Fruit fly (Drosophila melanogaster) whole organism, embryonic: Measurements from ENCODE around the gene inaE.

Experiments used
- Abd-B ChIP-seq: fragments of 200-800 bp; sonication (Bioruptor generic); optimal IDR thresholded peaks from 2 replicates; lab custom pipeline; 2018; ENCODE audit warnings: missing biosample characterization, mild to moderate bottlenecking, missing genetic modification characterization, moderate library complexity
- Bdp1 ChIP-seq: fragments of 200-800 bp; sonication (Bioruptor generic); optimal IDR thresholded peaks from 3 replicates; lab custom pipeline; 2016; ENCODE audit warnings: missing biosample characterization, missing genetic modification characterization
- CG12219 ChIP-seq: fragments of 200-800 bp; sonication (Bioruptor generic); optimal IDR thresholded peaks from 3 replicates; lab custom pipeline; 2018; ENCODE audit warnings: missing biosample characterization, mild to moderate bottlenecking, missing genetic modification characterization
- CG12744 ChIP-seq: fragments of 200-800 bp; sonication (Bioruptor generic); optimal IDR thresholded peaks from 2 replicates; lab custom pipeline; 2016; ENCODE audit warnings: missing biosample characterization, missing genetic modification characterization
- CG12942 ChIP-seq: fragments of 200-800 bp; sonication (Bioruptor generic); optimal IDR thresholded peaks from 3 replicates; lab custom pipeline; 2016; ENCODE audit warnings: missing biosample characterization, missing genetic modification characterization
- CG13123 ChIP-seq: fragments of 200-800 bp; sonication (Bioruptor generic); optimal IDR thresholded peaks from 2 replicates; lab custom pipeline; 2016; ENCODE audit warnings: missing biosample characterization, missing genetic modification characterization
- CG15269 ChIP-seq: fragments of 200-800 bp; sonication (Bioruptor generic); optimal IDR thresholded peaks from 2 replicates; lab custom pipeline; 2018; ENCODE audit warnings: missing biosample characterization, mild to moderate bottlenecking, missing genetic modification characterization, moderate library complexity
- CG1529 ChIP-seq: fragments of 200-800 bp; sonication (Bioruptor generic); optimal IDR thresholded peaks from 3 replicates; lab custom pipeline; 2018; ENCODE audit warnings: missing biosample characterization, missing genetic modification characterization
- CG1603 ChIP-seq: fragments of 200-800 bp; sonication (Bioruptor generic); optimal IDR thresholded peaks from 2 replicates; lab custom pipeline; 2019; ENCODE audit warnings: missing biosample characterization, mild to moderate bottlenecking, missing genetic modification characterization, moderate library complexity
- CG16779 ChIP-seq: fragments of 200-800 bp; sonication (Bioruptor generic); IDR thresholded peaks from 2 replicates; pipeline ENCODE4 v1.3.6; 2022; ENCODE audit warnings: missing biosample characterization, missing genetic modification characterization
- CG17361 ChIP-seq: fragments of 200-800 bp; sonication (Bioruptor generic); IDR thresholded peaks from 3 replicates; pipeline ENCODE4 v1.3.6; 2022; ENCODE audit warnings: missing biosample characterization, missing genetic modification characterization
- CG18619 ChIP-seq: fragments of 200-800 bp; sonication (Bioruptor generic); optimal IDR thresholded peaks from 3 replicates; lab custom pipeline; 2017; ENCODE audit warnings: missing biosample characterization, mild to moderate bottlenecking, missing genetic modification characterization
- CG33557 ChIP-seq: fragments of 200-800 bp; sonication (Bioruptor generic); optimal IDR thresholded peaks from 2 replicates; lab custom pipeline; 2019; ENCODE audit warnings: missing biosample characterization, mild to moderate bottlenecking, missing genetic modification characterization, moderate library complexity
- CG34422 ChIP-seq: fragments of 200-800 bp; sonication (Bioruptor generic); IDR thresholded peaks from 3 replicates; pipeline ENCODE4 v1.3.6; 2022; ENCODE audit warnings: missing biosample characterization, missing genetic modification characterization
- CG6272 ChIP-seq: fragments of 200-800 bp; sonication (Bioruptor generic); IDR thresholded peaks from 2 replicates; pipeline ENCODE4 v1.3.6; 2022; ENCODE audit warnings: missing biosample characterization, missing genetic modification characterization
- CG6854 ChIP-seq: fragments of 200-800 bp; sonication (Bioruptor generic); optimal IDR thresholded peaks from 3 replicates; lab custom pipeline; 2017; ENCODE audit warnings: missing biosample characterization, mild to moderate bottlenecking, missing genetic modification characterization
- CG8924 ChIP-seq: fragments of 200-800 bp; optimal IDR thresholded peaks from 3 replicates; lab custom pipeline; 2019; ENCODE audit warnings: missing biosample characterization, mild to moderate bottlenecking, missing genetic modification characterization, moderate library complexity
- E2f1 ChIP-seq: fragments of 200-800 bp; sonication (Bioruptor generic); IDR thresholded peaks from 2 replicates; pipeline ENCODE4 v1.3.6; 2022; ENCODE audit warnings: missing biosample characterization, missing genetic modification characterization
- Eip74EF ChIP-seq, 2 experiments: fragments of 200-800 bp in 1 of 2; fragments of >200 bp in 1 of 2; sonication (Bioruptor generic) in 1 of 2; optimal IDR thresholded peaks; 2 replicates each; lab custom pipeline; 2017 to 2019; ENCODE audit warnings: missing biosample characterization in 2 of 2, missing genetic modification characterization in 2 of 2, mild to moderate bottlenecking in 1 of 2, moderate library complexity in 1 of 2
- Gsc ChIP-seq: fragments of 200-800 bp; sonication (Bioruptor generic); IDR thresholded peaks from 2 replicates; pipeline ENCODE4 v1.3.6; 2022; ENCODE audit warnings: missing biosample characterization, missing genetic modification characterization
- Gug ChIP-seq: fragments of 200-800 bp; sonication (Bioruptor generic); IDR thresholded peaks from 4 replicates; pipeline ENCODE4 v1.3.6; 2022; ENCODE audit warnings: missing biosample characterization, missing genetic modification characterization
- HLH4C ChIP-seq: fragments of 200-800 bp; sonication (Bioruptor generic); IDR thresholded peaks from 3 replicates; pipeline ENCODE4 v1.3.6; 2022; ENCODE audit warnings: missing biosample characterization, missing genetic modification characterization; ENCODE audit not compliant: partially characterized antibody
- HmgD ChIP-seq: fragments of 200-800 bp; sonication (Bioruptor generic); optimal IDR thresholded peaks from 3 replicates; lab custom pipeline; 2016; ENCODE audit warnings: missing biosample characterization, missing genetic modification characterization
- Lhr ChIP-seq: fragments of 200-800 bp; sonication (Bioruptor generic); optimal IDR thresholded peaks from 3 replicates; lab custom pipeline; 2017; ENCODE audit warnings: mild to moderate bottlenecking, missing biosample characterization, missing genetic modification reagents, missing genetic modification characterization
- Nf-YA ChIP-seq: fragments of 200-800 bp; sonication (Bioruptor generic); IDR thresholded peaks from 2 replicates; pipeline ENCODE4 v1.3.6; 2022; ENCODE audit warnings: missing biosample characterization, missing genetic modification characterization
- Spps ChIP-seq: fragments of 200-800 bp; sonication (Bioruptor generic); optimal IDR thresholded peaks from 2 replicates; lab custom pipeline; 2018; ENCODE audit warnings: missing biosample characterization, mild to moderate bottlenecking, missing genetic modification characterization
- ara ChIP-seq: fragments of 200-800 bp; sonication (Bioruptor generic); IDR thresholded peaks from 2 replicates; pipeline ENCODE4 v1.3.6; 2022; ENCODE audit warnings: missing biosample characterization, missing genetic modification characterization
- ase ChIP-seq: fragments of 200-800 bp; sonication (Bioruptor generic); IDR thresholded peaks from 3 replicates; pipeline ENCODE4 v1.3.6; 2022; ENCODE audit warnings: missing biosample characterization, missing genetic modification characterization
- bab2 ChIP-seq: fragments of 200-800 bp; sonication (Bioruptor generic); optimal IDR thresholded peaks from 2 replicates; lab custom pipeline; 2016; ENCODE audit warnings: missing biosample characterization, missing genetic modification characterization
- bbx ChIP-seq: fragments of 200-800 bp; sonication (Bioruptor generic); IDR thresholded peaks from 2 replicates; pipeline ENCODE4 v1.3.6; 2022; ENCODE audit warnings: missing biosample characterization, missing genetic modification characterization; ENCODE audit not compliant: partially characterized antibody
- bsh ChIP-seq, 2 experiments: fragments of 200-800 bp; sonication (Bioruptor generic); optimal IDR thresholded peaks; 2 replicates each; lab custom pipeline; 2017 to 2018; ENCODE audit warnings: mild to moderate bottlenecking in 2 of 2, missing biosample characterization in 2 of 2, missing genetic modification characterization in 2 of 2, moderate library complexity in 1 of 2
- corto ChIP-seq: fragments of 200-800 bp; sonication (Bioruptor generic); optimal IDR thresholded peaks from 2 replicates; lab custom pipeline; 2016; ENCODE audit warnings: missing biosample characterization, mild to moderate bottlenecking, missing genetic modification characterization, moderate library complexity
- da ChIP-seq: fragments of 200-800 bp; sonication (Bioruptor generic); optimal IDR thresholded peaks from 2 replicates; lab custom pipeline; 2016; ENCODE audit warnings: missing biosample characterization, missing genetic modification characterization
- en ChIP-seq: fragments of 200-800 bp; sonication (Bioruptor generic); optimal IDR thresholded peaks from 2 replicates; lab custom pipeline; 2016; ENCODE audit warnings: missing biosample characterization, missing genetic modification characterization
- fd102C ChIP-seq: fragments of 200-800 bp; sonication (Bioruptor generic); optimal IDR thresholded peaks from 2 replicates; lab custom pipeline; 2018; ENCODE audit warnings: missing biosample characterization, mild to moderate bottlenecking, missing genetic modification characterization, moderate library complexity
- fu2 ChIP-seq: fragments of 200-800 bp; sonication (Bioruptor generic); optimal IDR thresholded peaks from 2 replicates; lab custom pipeline; 2016; ENCODE audit warnings: missing biosample characterization, missing genetic modification characterization
- gsb ChIP-seq: fragments of 200-800 bp; sonication (Bioruptor generic); IDR thresholded peaks from 2 replicates; pipeline ENCODE4 v1.3.6; 2022; ENCODE audit warnings: missing biosample characterization, missing genetic modification characterization
- hth ChIP-seq: fragments of >200 bp; optimal IDR thresholded peaks from 2 replicates; lab custom pipeline; 2017; ENCODE audit warnings: inconsistent platforms
- maf-S ChIP-seq: fragments of 200-800 bp; sonication (Bioruptor generic); optimal IDR thresholded peaks from 2 replicates; lab custom pipeline; 2016; ENCODE audit warnings: missing biosample characterization, missing genetic modification characterization
- oc ChIP-seq: fragments of 200-800 bp; sonication (Bioruptor generic); optimal IDR thresholded peaks from 2 replicates; lab custom pipeline; 2018; ENCODE audit warnings: missing biosample characterization, mild to moderate bottlenecking, missing genetic modification characterization, moderate library complexity
- odd ChIP-seq: fragments of 200-800 bp; sonication (Bioruptor generic); optimal IDR thresholded peaks from 2 replicates; lab custom pipeline; 2017; ENCODE audit warnings: missing biosample characterization, mild to moderate bottlenecking, missing genetic modification characterization
- pb ChIP-seq: fragments of 200-800 bp; sonication (Bioruptor generic); optimal IDR thresholded peaks from 3 replicates; lab custom pipeline; 2016; ENCODE audit warnings: missing biosample characterization, missing genetic modification characterization
- pnt ChIP-seq: fragments of 200-800 bp; sonication (Bioruptor generic); optimal IDR thresholded peaks from 3 replicates; lab custom pipeline; 2016; ENCODE audit warnings: missing biosample characterization, missing genetic modification characterization
- sens-2 ChIP-seq: fragments of 200-800 bp; sonication (Bioruptor generic); IDR thresholded peaks from 2 replicates; pipeline ENCODE4 v1.3.6; 2022; ENCODE audit warnings: missing biosample characterization, missing genetic modification characterization
- sisA ChIP-seq: fragments of 200-800 bp; sonication (Bioruptor generic); IDR thresholded peaks from 2 replicates; pipeline ENCODE4 v1.3.6; 2022; ENCODE audit warnings: missing biosample characterization, missing genetic modification characterization
- tap ChIP-seq: fragments of 200-800 bp; optimal IDR thresholded peaks from 3 replicates; lab custom pipeline; 2019; ENCODE audit warnings: missing biosample characterization, mild to moderate bottlenecking, missing genetic modification characterization, moderate library complexity
- tio ChIP-seq: fragments of 200-800 bp; sonication (Bioruptor generic); optimal IDR thresholded peaks from 2 replicates; lab custom pipeline; 2017; ENCODE audit warnings: missing biosample characterization, missing genetic modification characterization, inconsistent platforms
- trem ChIP-seq: fragments of 200-800 bp; optimal IDR thresholded peaks from 3 replicates; lab custom pipeline; 2019; ENCODE audit warnings: missing biosample characterization, mild to moderate bottlenecking, missing genetic modification characterization, moderate library complexity
- tup ChIP-seq: fragments of 200-800 bp; sonication (Bioruptor generic); optimal IDR thresholded peaks from 2 replicates; lab custom pipeline; 2016; ENCODE audit warnings: missing biosample characterization, mild to moderate bottlenecking, missing genetic modification characterization, moderate library complexity
- wdn ChIP-seq: fragments of 200-800 bp; sonication (Bioruptor generic); IDR thresholded peaks from 2 replicates; pipeline ENCODE4 v1.3.6; 2022; ENCODE audit warnings: missing biosample characterization, missing genetic modification characterization

inaE gene

DNA sequence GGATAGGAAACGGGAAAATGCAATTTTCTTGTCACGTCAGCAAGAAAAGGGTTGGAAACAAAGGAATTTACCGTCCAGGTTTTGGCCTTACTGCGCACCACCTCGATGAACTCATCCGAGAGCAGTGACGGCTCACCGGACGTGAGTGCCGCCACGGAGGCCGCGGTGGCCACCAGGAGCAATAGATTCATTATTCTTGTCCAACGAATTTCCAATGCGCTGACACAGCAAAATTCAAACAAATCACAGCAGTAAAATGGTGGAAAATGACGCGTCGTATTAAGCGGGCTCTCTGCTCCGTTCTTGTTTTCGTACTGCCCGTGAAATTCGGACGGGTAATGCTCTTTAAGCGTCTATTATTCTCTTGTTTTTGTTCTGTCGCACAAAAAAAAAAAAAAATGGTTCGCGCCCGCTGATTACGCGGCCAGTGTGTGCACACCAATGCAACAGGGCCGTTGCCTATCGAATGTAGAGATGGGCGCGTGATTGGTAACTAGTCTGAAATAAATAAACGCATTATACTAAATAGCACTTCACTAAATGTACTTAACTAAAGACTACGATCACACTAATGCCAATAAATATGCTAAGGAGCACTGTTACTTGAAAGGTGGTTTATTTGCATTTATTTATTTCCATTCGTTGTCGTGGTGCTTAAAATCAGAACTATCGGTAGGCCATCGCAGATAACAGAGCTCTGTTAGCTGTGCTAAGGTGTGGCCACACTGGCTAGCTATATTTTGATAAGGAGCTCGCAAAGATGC lies 1.6 kb upstream of the inaE start, which contains the start of the genes CtsB and amrt (continued):
- TF ChIP-seq Spps (tag; lab: Kevin White, UChicago), result no peak
- TF ChIP-seq CG6272 (GFP tag; lab: Robert Waterston, UW), result no peak
- TF ChIP-seq wdn (GFP tag; lab: Robert Waterston, UW), result no peak
- TF ChIP-seq fd102C, result no peak
- TF ChIP-seq da (GFP tag; lab: Kevin White, UChicago), result no peak
- no peak for TF ChIP-seq CG16779 (GFP tag; lab: Robert Waterston, UW)
- 0 out of 3 replicates have a peak, but pooled peaks have one; percentile 18 for TF ChIP-seq CG34422 (GFP tag; lab: Robert Waterston, UW)
- no peak for TF ChIP-seq hth (lab: Kevin White, UChicago)
- TF ChIP-seq trem (tag; lab: Kevin White, UChicago), result peak; percentile 44
- no peak for TF ChIP-seq E2f1 (GFP tag; lab: Robert Waterston, UW)
- peak; percentile 66 for TF ChIP-seq CG1603 (tag; lab: Kevin White, UChicago)
- TF ChIP-seq HmgD (GFP tag; lab: Kevin White, UChicago), result peak; percentile 68
- TF ChIP-seq tio, result no peak
- TF ChIP-seq tup (GFP tag; lab: Kevin White, UChicago), result no peak
- TF ChIP-seq gsb (GFP tag; lab: Robert Waterston, UW), result no peak
- no peak for TF ChIP-seq pb
- TF ChIP-seq fu2, result peak; percentile 56
- TF ChIP-seq bab2 (GFP tag; lab: Kevin White, UChicago), result peak; percentile 52
- no peak for TF ChIP-seq en (GFP tag; lab: Kevin White, UChicago)
- peak; percentile 18 to 58 for TF ChIP-seq bsh (GFP tag; optimal IDR thresholded peaks at IDR 0.05; lab: Kevin White, UChicago)
- TF ChIP-seq Gug, result no peak; the same call in 3 of the 4 replicates
- TF ChIP-seq Nf-YA (GFP tag; lab: Robert Waterston, UW), result no peak
- TF ChIP-seq CG13123, result no peak
- TF ChIP-seq oc (tag; lab: Kevin White, UChicago), result no peak
- peak; percentile 42 for TF ChIP-seq Lhr (GFP tag; lab: Kevin White, UChicago)
- TF ChIP-seq CG6854 (GFP tag; lab: Kevin White, UChicago), result no peak
- TF ChIP-seq sisA (GFP tag; lab: Robert Waterston, UW), result 0 out of 2 replicates have a peak, but pooled peaks have one; percentile 5
- TF ChIP-seq CG17361, result peak; percentile 55; the same call in 2 of the 3 replicates
- no peak for TF ChIP-seq CG1529 (GFP tag; lab: Kevin White, UChicago)
- TF ChIP-seq CG12942 (GFP tag; lab: Kevin White, UChicago), result peak; percentile 10
- TF ChIP-seq sens-2, result no peak
- no peak for TF ChIP-seq odd (GFP tag; lab: Kevin White, UChicago)
- peak; percentile 72 for TF ChIP-seq bbx (GFP tag; lab: Robert Waterston, UW)
- TF ChIP-seq Eip74EF (GFP tag; optimal IDR thresholded peaks at IDR 0.05; lab: Kevin White, UChicago), result no peak
- TF ChIP-seq HLH4C (GFP tag; lab: Robert Waterston, UW), result peak; percentile 76
- no peak for TF ChIP-seq Gsc (GFP tag; lab: Robert Waterston, UW)
- TF ChIP-seq tap (tag; lab: Kevin White, UChicago), result no peak
- peak; percentile 36 for TF ChIP-seq CG33557 (GFP tag; lab: Kevin White, UChicago)
- TF ChIP-seq ase (GFP tag; lab: Robert Waterston, UW), result no peak
- TF ChIP-seq CG12219 (GFP tag; lab: Kevin White, UChicago), result no peak
- peak; percentile 26 for TF ChIP-seq CG12744 (GFP tag; lab: Kevin White, UChicago)
- TF ChIP-seq corto (GFP tag; lab: Kevin White, UChicago), result no peak
- no peak for TF ChIP-seq CG15269 (tag; lab: Kevin White, UChicago)
- TF ChIP-seq ara (GFP tag; lab: Robert Waterston, UW), result no peak
- peak; percentile 48 for TF ChIP-seq pnt (GFP tag; lab: Kevin White, UChicago)
- TF ChIP-seq Abd-B (GFP tag; lab: Kevin White, UChicago), result no peak
- TF ChIP-seq CG18619, result no peak
- TF ChIP-seq Bdp1 (GFP tag; lab: Kevin White, UChicago), result peak; percentile 0
- peak; percentile 42 for TF ChIP-seq CG8924
- no peak for TF ChIP-seq maf-S (GFP tag; lab: Kevin White, UChicago)
